Worm (Caenorhabditis elegans) whole organism, L1 larva: ENCODE results near the gene ZK666.1.

Source experiments
- ama-1 ChIP-seq: fragments of 150-350 bp; optimal IDR thresholded peaks from 2 replicates; lab custom pipeline; 2014
- ces-1 ChIP-seq: fragments of 150-350 bp; optimal IDR thresholded peaks from 2 replicates; lab custom pipeline; 2014; ENCODE audit warnings: missing biosample characterization, missing genetic modification reagents, missing genetic modification characterization
- egl-27 ChIP-seq, 2 experiments: fragments of 150-350 bp in 1 of 2; sonication (generic microtip); optimal IDR thresholded peaks; 3 replicates each; lab custom pipeline; 2017 to 2018; ENCODE audit warnings: missing biosample characterization in 2 of 2, missing genetic modification characterization in 2 of 2, missing genetic modification reagents in 2 of 2
- elt-2 ChIP-seq: sonication (generic microtip); optimal IDR thresholded peaks from 2 replicates; lab custom pipeline; 2016; ENCODE audit warnings: missing genetic modification characterization, mild to moderate bottlenecking, inconsistent platforms, missing compliant biosample characterization, missing genetic modification reagents
- fos-1 ChIP-seq: fragments of 150-350 bp; optimal IDR thresholded peaks from 2 replicates; lab custom pipeline; 2014; ENCODE audit warnings: missing biosample characterization, missing genetic modification characterization
- hlh-17 ChIP-seq: fragments of 200-800 bp; sonication (Bioruptor generic); optimal IDR thresholded peaks from 2 replicates; lab custom pipeline; 2018; ENCODE audit warnings: missing genetic modification characterization, mild to moderate bottlenecking, missing compliant biosample characterization, moderate library complexity, borderline replicate concordance
- hpl-2 ChIP-seq: fragments of 150-350 bp; optimal IDR thresholded peaks from 2 replicates; lab custom pipeline; 2014; ENCODE audit warnings: missing biosample characterization, missing genetic modification reagents, missing genetic modification characterization
- lin-39 ChIP-seq: fragments of 150-350 bp; optimal IDR thresholded peaks from 2 replicates; lab custom pipeline; 2014; ENCODE audit warnings: missing biosample characterization, missing genetic modification reagents, missing genetic modification characterization
- mdl-1 ChIP-seq, 2 experiments: fragments of 150-350 bp; optimal IDR thresholded peaks; 2 replicates each; lab custom pipeline; 2014 to 2017; ENCODE audit warnings: missing biosample characterization in 2 of 2, missing genetic modification characterization in 2 of 2, inconsistent platforms in 1 of 2
- pqm-1 ChIP-seq: sonication (generic microtip); optimal IDR thresholded peaks from 3 replicates; lab custom pipeline; 2017; ENCODE audit warnings: missing biosample characterization, missing genetic modification characterization
- snu-23 ChIP-seq: sonication (generic microtip); optimal IDR thresholded peaks from 2 replicates; lab custom pipeline; 2016; ENCODE audit warnings: missing genetic modification characterization, missing compliant biosample characterization
- unc-130 ChIP-seq: fragments of 150-350 bp; optimal IDR thresholded peaks from 2 replicates; lab custom pipeline; 2017; ENCODE audit warnings: missing biosample characterization, missing genetic modification characterization, inconsistent platforms
- unc-62 ChIP-seq: fragments of 150-350 bp; optimal IDR thresholded peaks from 2 replicates; lab custom pipeline; 2014; ENCODE audit warnings: missing biosample characterization, missing genetic modification reagents, missing genetic modification characterization
- xbp-1 ChIP-seq: sonication (generic microtip); optimal IDR thresholded peaks from 2 replicates; lab custom pipeline; 2016; ENCODE audit warnings: missing genetic modification characterization, missing compliant biosample characterization

DNA sequence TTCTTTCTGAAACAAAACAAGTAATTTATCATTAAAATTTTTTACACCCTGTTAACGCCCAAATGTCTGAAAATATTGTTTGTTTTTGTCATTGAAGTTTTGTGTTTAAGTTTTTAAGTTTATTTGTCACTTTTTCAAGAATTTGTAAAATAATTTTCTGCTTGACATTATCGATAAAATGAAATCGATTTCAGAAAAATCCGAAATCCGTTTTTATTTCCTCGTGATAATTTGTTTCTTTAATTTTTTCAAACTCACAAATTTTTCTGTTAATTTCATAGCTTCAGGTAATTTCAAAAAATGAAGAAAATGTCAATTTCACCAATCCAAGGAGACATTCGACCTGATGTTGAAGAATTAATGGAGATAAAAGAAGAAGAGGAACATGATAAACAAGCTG, 24.8 kb upstream of the ZK666.1 start, which contains the start of gene ZK666.12:
- TF ChIP-seq egl-27 (tag; optimal IDR thresholded peaks at IDR 0.05; lab: Kevin White, UChicago) (no peak), pqm-1 (no peak), snu-23 (no peak), ces-1 (GFP tag; lab: Kevin White, UChicago) (no peak), hpl-2 (GFP tag; lab: Kevin White, UChicago) (no peak), elt-2 (tag; lab: Kevin White, UChicago) (no peak), unc-62 (GFP tag; lab: Kevin White, UChicago) (no peak), mdl-1 (tag; optimal IDR thresholded peaks at IDR 0.05; lab: Kevin White, UChicago) (no peak), fos-1 (tag; lab: Kevin White, UChicago) (no peak), lin-39 (tag; lab: Kevin White, UChicago) (no peak), unc-130 (tag; lab: Kevin White, UChicago) (no peak), hlh-17 (GFP tag; lab: Kevin White, UChicago) (no peak), xbp-1 (tag; lab: Kevin White, UChicago) (no peak), ama-1 (no peak)
